Worm (Caenorhabditis elegans) whole organism, L2 larva: ENCODE results near the gene syp-2.
A peak's percentile ranks its signal among the peaks of the same experiment; 100 is the strongest.

Experiments
- C34F6.9 ChIP-seq: fragments of 150-350 bp; optimal IDR thresholded peaks from 2 replicates; lab custom pipeline; 2014; ENCODE audit warnings: missing biosample characterization, missing genetic modification characterization
- F13H6.1 ChIP-seq: sonication (generic microtip); optimal IDR thresholded peaks from 2 replicates; lab custom pipeline; 2016; ENCODE audit warnings: missing genetic modification characterization, missing compliant biosample characterization
- R02D3.7 ChIP-seq: fragments of 150-350 bp; optimal IDR thresholded peaks from 2 replicates; lab custom pipeline; 2014; ENCODE audit warnings: missing biosample characterization, missing genetic modification characterization
- Y55F3AM.14 ChIP-seq: fragments of 200-800 bp; sonication (Bioruptor generic); optimal IDR thresholded peaks from 2 replicates; lab custom pipeline; 2018; ENCODE audit warnings: mild to moderate bottlenecking, missing genetic modification characterization, missing compliant biosample characterization
- ZK546.5 ChIP-seq: sonication (generic microtip); optimal IDR thresholded peaks from 2 replicates; lab custom pipeline; 2017; ENCODE audit warnings: missing biosample characterization, missing genetic modification characterization
- alr-1 ChIP-seq: fragments of 150-350 bp; optimal IDR thresholded peaks from 2 replicates; lab custom pipeline; 2014; ENCODE audit warnings: missing biosample characterization, missing genetic modification characterization
- aly-2 ChIP-seq: fragments of 150-350 bp; optimal IDR thresholded peaks from 2 replicates; lab custom pipeline; 2014; ENCODE audit warnings: missing biosample characterization, missing genetic modification characterization
- ama-1 ChIP-seq: fragments of 150-350 bp; optimal IDR thresholded peaks from 2 replicates; lab custom pipeline; 2018; ENCODE audit warnings: inconsistent platforms
- blmp-1 ChIP-seq: sonication (generic microtip); optimal IDR thresholded peaks from 2 replicates; lab custom pipeline; 2017; ENCODE audit warnings: missing genetic modification characterization, mild to moderate bottlenecking, missing compliant biosample characterization, antibody characterized with exemption, moderate library complexity; ENCODE audit not compliant: insufficient read depth
- ceh-16 ChIP-seq: fragments of 150-350 bp; optimal IDR thresholded peaks from 2 replicates; lab custom pipeline; 2014; ENCODE audit warnings: missing biosample characterization, missing genetic modification characterization
- ceh-82 ChIP-seq: fragments of 150-350 bp; optimal IDR thresholded peaks from 2 replicates; lab custom pipeline; 2014; ENCODE audit warnings: missing biosample characterization, missing genetic modification characterization
- crh-2 ChIP-seq: sonication (generic microtip); optimal IDR thresholded peaks from 2 replicates; lab custom pipeline; 2017; ENCODE audit warnings: missing biosample characterization, missing genetic modification characterization
- dmd-4 ChIP-seq: sonication (generic microtip); optimal IDR thresholded peaks from 2 replicates; lab custom pipeline; 2017; ENCODE audit warnings: missing biosample characterization, missing genetic modification characterization
- egl-27 ChIP-seq: sonication (generic microtip); optimal IDR thresholded peaks from 3 replicates; lab custom pipeline; 2017; ENCODE audit warnings: missing biosample characterization, missing genetic modification reagents, missing genetic modification characterization
- elt-1 ChIP-seq: fragments of 150-350 bp; optimal IDR thresholded peaks from 2 replicates; lab custom pipeline; 2014; ENCODE audit warnings: missing biosample characterization, missing genetic modification characterization
- elt-3 ChIP-seq: sonication (generic microtip); optimal IDR thresholded peaks from 2 replicates; lab custom pipeline; 2017; ENCODE audit warnings: missing biosample characterization, missing genetic modification characterization
- fos-1 ChIP-seq: fragments of 150-350 bp; optimal IDR thresholded peaks from 2 replicates; lab custom pipeline; 2014; ENCODE audit warnings: missing biosample characterization, missing genetic modification characterization
- lin-11 ChIP-seq: fragments of 150-350 bp; sonication (generic microtip); optimal IDR thresholded peaks from 2 replicates; lab custom pipeline; 2014; ENCODE audit warnings: missing biosample characterization, missing genetic modification characterization, inconsistent platforms, mixed read lengths
- lin-13 ChIP-seq: fragments of 150-350 bp; optimal IDR thresholded peaks from 2 replicates; lab custom pipeline; 2014; ENCODE audit warnings: missing biosample characterization, missing genetic modification reagents, missing genetic modification characterization
- lin-39 ChIP-seq: fragments of 150-350 bp; optimal IDR thresholded peaks from 2 replicates; lab custom pipeline; 2014; ENCODE audit warnings: missing biosample characterization, missing genetic modification reagents, missing genetic modification characterization
- lsy-2 ChIP-seq, 2 experiments: fragments of 150-350 bp in 1 of 2; sonication (generic microtip) in 1 of 2; optimal IDR thresholded peaks; 2 replicates each; lab custom pipeline; 2014 to 2017; ENCODE audit warnings: missing biosample characterization in 2 of 2, missing genetic modification characterization in 2 of 2
- mab-5 ChIP-seq: fragments of 150-350 bp; optimal IDR thresholded peaks from 2 replicates; lab custom pipeline; 2014; ENCODE audit warnings: missing biosample characterization, missing genetic modification characterization
- mbf-1 ChIP-seq: sonication (generic microtip); optimal IDR thresholded peaks from 2 replicates; lab custom pipeline; 2017; ENCODE audit warnings: missing biosample characterization, missing genetic modification characterization
- mdl-1 ChIP-seq, 2 experiments: fragments of 150-350 bp in 1 of 2; sonication (generic microtip) in 1 of 2; optimal IDR thresholded peaks; 2 replicates each; lab custom pipeline; 2017; ENCODE audit warnings: missing biosample characterization in 2 of 2, missing genetic modification characterization in 2 of 2
- nhr-10 ChIP-seq: sonication (generic microtip); optimal IDR thresholded peaks from 2 replicates; lab custom pipeline; 2017; ENCODE audit warnings: missing biosample characterization, missing genetic modification characterization
- nhr-11 ChIP-seq: fragments of 150-350 bp; optimal IDR thresholded peaks from 2 replicates; lab custom pipeline; 2014; ENCODE audit warnings: missing biosample characterization, missing genetic modification characterization
- nhr-12 ChIP-seq: fragments of 150-350 bp; optimal IDR thresholded peaks from 2 replicates; lab custom pipeline; 2014; ENCODE audit warnings: missing biosample characterization, missing genetic modification characterization
- nhr-129 ChIP-seq: fragments of 150-350 bp; optimal IDR thresholded peaks from 2 replicates; lab custom pipeline; 2014; ENCODE audit warnings: missing biosample characterization, missing genetic modification characterization
- nhr-21 ChIP-seq: fragments of 150-350 bp; optimal IDR thresholded peaks from 2 replicates; lab custom pipeline; 2014; ENCODE audit warnings: missing biosample characterization, missing genetic modification characterization
- nhr-23 ChIP-seq: fragments of 150-350 bp; optimal IDR thresholded peaks from 2 replicates; lab custom pipeline; 2014; ENCODE audit warnings: missing biosample characterization, missing genetic modification reagents, missing genetic modification characterization
- nhr-237 ChIP-seq: fragments of 150-350 bp; optimal IDR thresholded peaks from 2 replicates; lab custom pipeline; 2014; ENCODE audit warnings: missing biosample characterization, missing genetic modification characterization
- nhr-6 ChIP-seq: fragments of 150-350 bp; optimal IDR thresholded peaks from 2 replicates; lab custom pipeline; 2014; ENCODE audit warnings: missing biosample characterization, missing genetic modification characterization
- nhr-77 ChIP-seq: fragments of 150-350 bp; optimal IDR thresholded peaks from 2 replicates; lab custom pipeline; 2014; ENCODE audit warnings: missing biosample characterization, missing genetic modification characterization
- peb-1 ChIP-seq: fragments of 150-350 bp; optimal IDR thresholded peaks from 2 replicates; lab custom pipeline; 2014; ENCODE audit warnings: missing biosample characterization, missing genetic modification characterization
- sem-4 ChIP-seq: fragments of 150-350 bp; optimal IDR thresholded peaks from 2 replicates; lab custom pipeline; 2014; ENCODE audit warnings: missing biosample characterization, missing genetic modification reagents, missing genetic modification characterization
- skn-1 ChIP-seq: sonication (generic microtip); optimal IDR thresholded peaks from 2 replicates; lab custom pipeline; 2017; ENCODE audit warnings: missing biosample characterization, missing genetic modification characterization
- sma-3 ChIP-seq: sonication (generic microtip); optimal IDR thresholded peaks from 2 replicates; lab custom pipeline; 2016; ENCODE audit warnings: missing genetic modification reagents, missing genetic modification characterization, missing compliant biosample characterization
- sma-9 ChIP-seq, 2 experiments: fragments of 150-350 bp in 1 of 2; sonication (generic microtip) in 1 of 2; optimal IDR thresholded peaks; 2 replicates each; lab custom pipeline; 2014 to 2016; ENCODE audit warnings: missing genetic modification characterization in 2 of 2, mild to moderate bottlenecking in 1 of 2, missing biosample characterization in 1 of 2, missing compliant biosample characterization in 1 of 2, missing genetic modification reagents in 1 of 2, moderate library complexity in 1 of 2
- snpc-4 ChIP-seq: fragments of 150-350 bp; optimal IDR thresholded peaks from 2 replicates; lab custom pipeline; 2014; ENCODE audit warnings: missing biosample characterization, missing genetic modification characterization
- unc-39 ChIP-seq: fragments of 150-350 bp; optimal IDR thresholded peaks from 2 replicates; lab custom pipeline; 2014; ENCODE audit warnings: missing biosample characterization, missing genetic modification characterization
- unc-55 ChIP-seq: fragments of 150-350 bp; sonication (generic microtip); optimal IDR thresholded peaks from 3 replicates; lab custom pipeline; 2014; ENCODE audit warnings: missing biosample characterization, missing genetic modification reagents, missing genetic modification characterization
- unc-62 ChIP-seq: fragments of 150-350 bp; optimal IDR thresholded peaks from 2 replicates; lab custom pipeline; 2014; ENCODE audit warnings: missing biosample characterization, missing genetic modification reagents, missing genetic modification characterization
- zag-1 ChIP-seq: fragments of 150-350 bp; optimal IDR thresholded peaks from 2 replicates; lab custom pipeline; 2014; ENCODE audit warnings: missing biosample characterization, missing genetic modification characterization
- ztf-11 ChIP-seq: sonication (generic microtip); optimal IDR thresholded peaks from 2 replicates; lab custom pipeline; 2017; ENCODE audit warnings: missing biosample characterization, missing genetic modification characterization
- ztf-4 ChIP-seq: fragments of 150-350 bp; optimal IDR thresholded peaks from 2 replicates; lab custom pipeline; 2014; ENCODE audit warnings: missing biosample characterization, missing genetic modification characterization

The syp-2 gene

ce11 chrV:5499475-5499874, 36.8 kb upstream of the syp-2 start:
- TF ChIP-seq nhr-77 (tag; lab: Kevin White, UChicago), result no peak
- TF ChIP-seq nhr-12, result no peak
- TF ChIP-seq snpc-4 (tag; lab: Kevin White, UChicago), result no peak
- TF ChIP-seq alr-1 (tag; lab: Kevin White, UChicago), result no peak
- no peak for TF ChIP-seq sma-9 (GFP tag; optimal IDR thresholded peaks at IDR 0.05; lab: Kevin White, UChicago)
- no peak for TF ChIP-seq sma-9 (tag; optimal IDR thresholded peaks at IDR 0.05; lab: Kevin White, UChicago)
- no peak for TF ChIP-seq egl-27
- TF ChIP-seq peb-1 (tag; lab: Kevin White, UChicago), result no peak
- no peak for TF ChIP-seq nhr-129 (tag; lab: Kevin White, UChicago)
- no peak for TF ChIP-seq nhr-10 (tag; lab: Kevin White, UChicago)
- TF ChIP-seq ceh-82 (tag; lab: Kevin White, UChicago), result no peak
- TF ChIP-seq crh-2 (tag; lab: Kevin White, UChicago), result no peak
- no peak for TF ChIP-seq mbf-1

DNA sequence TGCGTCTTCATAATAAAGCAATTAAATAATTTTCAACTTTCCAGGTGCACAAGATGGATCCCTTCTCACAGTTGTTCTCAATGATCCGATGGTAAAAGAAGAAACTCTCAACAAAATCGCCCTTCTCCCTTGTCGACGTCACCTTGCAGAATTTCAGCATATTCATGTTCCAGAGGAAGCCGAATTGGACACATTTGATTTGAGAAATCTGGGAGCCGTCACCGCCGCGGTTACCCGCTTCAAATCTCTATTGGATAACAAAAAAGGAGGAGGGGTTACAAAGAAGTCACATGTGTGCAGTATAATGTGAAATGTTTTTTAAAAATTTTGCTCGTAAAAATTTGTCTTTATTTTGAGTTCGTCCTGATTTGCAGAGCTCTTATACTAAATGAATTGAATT, 33.6 kb upstream of the syp-2 start:
- peak; percentile 6 for TF ChIP-seq sma-3 (GFP tag; lab: Kevin White, UChicago)
- no peak for TF ChIP-seq skn-1
- peak; percentile 29 for TF ChIP-seq ama-1 (lab: Kevin White, UChicago)

ce11 chrV:5504295-5504694, 32.0 kb upstream of the syp-2 start:
- TF ChIP-seq aly-2 (tag; lab: Kevin White, UChicago), result no peak
- TF ChIP-seq elt-3 (tag; lab: Kevin White, UChicago), result no peak
- TF ChIP-seq R02D3.7, result no peak
- no peak for TF ChIP-seq sem-4 (tag; lab: Kevin White, UChicago)
- no peak for TF ChIP-seq lin-11

DNA sequence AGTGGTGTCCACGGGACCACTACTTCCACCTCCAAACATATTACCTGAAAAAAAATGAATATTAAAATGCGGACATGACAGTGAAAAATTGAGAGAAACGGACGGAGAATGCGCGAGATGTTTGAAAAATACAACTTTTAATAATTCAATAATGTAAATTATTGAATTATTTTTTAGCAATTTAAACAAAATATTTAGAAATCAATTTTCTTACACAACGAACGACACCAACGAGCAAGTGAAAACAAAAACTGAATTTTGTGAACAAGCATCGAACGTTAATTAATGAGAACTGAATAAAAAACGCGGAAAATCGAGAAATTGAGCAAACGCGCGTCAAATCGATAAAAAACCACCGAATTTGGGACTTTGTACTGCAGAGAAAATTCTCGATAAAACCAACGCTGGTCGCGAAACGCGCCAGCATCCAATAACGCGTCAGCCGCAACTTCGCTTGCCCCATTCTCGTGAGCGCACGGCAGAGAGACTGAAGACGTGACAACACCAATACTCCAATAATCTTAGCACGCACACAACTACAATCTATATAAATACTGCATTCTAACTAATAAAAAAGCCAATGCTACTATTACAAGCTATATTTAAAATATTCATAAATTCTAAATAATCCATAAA, 31.4 kb upstream of the syp-2 start, which contains the start of the genes dnj-19 and nhr-47:
dnj-19 (minus strand) TSS at position 51 of the 636 bp plus-strand sequence.
nhr-47 (plus strand) TSS at position 447 of the 636 bp plus-strand sequence.
- TF ChIP-seq sma-3 (GFP tag; lab: Kevin White, UChicago) (peak; percentile 90), nhr-12 (peak; percentile 37), nhr-77 (tag; lab: Kevin White, UChicago) (no peak), F13H6.1 (tag; lab: Kevin White, UChicago) (peak; percentile 88), unc-39 (tag; lab: Kevin White, UChicago) (no peak), ztf-4 (tag; lab: Kevin White, UChicago) (peak; percentile 66), lsy-2 (tag; optimal IDR thresholded peaks at IDR 0.05; lab: Kevin White, UChicago) (peak; percentile 89 to 93), ceh-16 (peak; percentile 61), unc-62 (GFP tag; lab: Kevin White, UChicago) (peak; percentile 22), mbf-1 (no peak), lin-13 (GFP tag; lab: Kevin White, UChicago) (peak; percentile 83), nhr-237 (tag; lab: Kevin White, UChicago) (peak; percentile 7), nhr-10 (tag; lab: Kevin White, UChicago) (peak; percentile 42), unc-55 (GFP tag; lab: Kevin White, UChicago) (peak; percentile 95), elt-1 (no peak), peb-1 (tag; lab: Kevin White, UChicago) (no peak), elt-3 (tag; lab: Kevin White, UChicago) (no peak), ztf-11 (tag; lab: Kevin White, UChicago) (no peak), dmd-4 (tag; lab: Kevin White, UChicago) (no peak), alr-1 (tag; lab: Kevin White, UChicago) (no peak), sma-9 (GFP tag; optimal IDR thresholded peaks at IDR 0.05; lab: Kevin White, UChicago) (peak; percentile 91), sma-9 (tag; optimal IDR thresholded peaks at IDR 0.05; lab: Kevin White, UChicago) (no peak), nhr-21 (tag; lab: Kevin White, UChicago) (peak; percentile 81), crh-2 (tag; lab: Kevin White, UChicago) (peak; percentile 93), nhr-23 (tag; lab: Kevin White, UChicago) (no peak), nhr-11 (tag; lab: Kevin White, UChicago) (no peak), lin-39 (no peak), sem-4 (tag; lab: Kevin White, UChicago) (peak; percentile 84), Y55F3AM.14 (peak; percentile 99), C34F6.9 (tag; lab: Kevin White, UChicago) (peak; percentile 96), aly-2 (tag; lab: Kevin White, UChicago) (no peak), fos-1 (tag; lab: Kevin White, UChicago) (peak; percentile 49), snpc-4 (tag; lab: Kevin White, UChicago) (peak; percentile 74), mdl-1 (tag; optimal IDR thresholded peaks at IDR 0.05; lab: Kevin White, UChicago) (peak in 1 of 2 experiments; percentile 68), R02D3.7 (peak; percentile 36), egl-27 (peak; percentile 73), skn-1 (no peak), zag-1 (peak; percentile 43), mab-5 (peak; percentile 86), nhr-6 (tag; lab: Kevin White, UChicago) (peak; percentile 56), ZK546.5 (no peak), nhr-129 (tag; lab: Kevin White, UChicago) (peak; percentile 87), blmp-1 (tag; lab: Kevin White, UChicago) (peak; percentile 26)
